Worm (Caenorhabditis elegans): ENCODE results near the gene fbxa-172.

Gene fbxa-172

DNA sequence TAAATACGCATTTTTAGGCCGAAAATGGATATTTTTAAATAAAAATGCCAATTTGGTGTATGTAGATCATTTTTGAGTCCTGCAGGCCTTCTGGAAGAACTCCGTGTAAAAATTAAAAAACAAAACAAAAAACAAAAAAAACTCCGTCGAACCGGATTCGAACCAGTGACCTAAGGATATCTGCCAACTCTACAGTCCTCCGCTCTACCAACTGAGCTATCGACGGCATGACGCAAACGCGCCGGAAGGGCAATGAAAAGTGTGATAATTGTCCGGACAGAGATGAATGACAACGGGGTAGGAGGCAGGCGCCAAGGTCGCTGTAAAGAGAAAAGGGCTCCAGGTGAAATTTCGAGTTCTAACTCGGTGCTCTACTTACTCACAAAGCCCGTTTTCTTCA lies 16.7 kb upstream of the fbxa-172 start:
- TF ChIP-seq unc-62 (GFP tag; optimal IDR thresholded peaks at IDR 0.05): no peak
- no peak for TF ChIP-seq ekl-4 (GFP tag; IDR thresholded peaks at IDR 0.05)
- TF ChIP-seq F52B5.7 (tag; optimal IDR thresholded peaks at IDR 0.05): no peak
- TF ChIP-seq him-1 (tag; optimal IDR thresholded peaks at IDR 0.05): peak; percentile 36
- TF ChIP-seq ztf-6 (GFP tag; IDR thresholded peaks at IDR 0.05): no peak
- TF ChIP-seq athp-1 (tag; optimal IDR thresholded peaks at IDR 0.05): no peak
- no peak for TF ChIP-seq F55B11.4 (tag; optimal IDR thresholded peaks at IDR 0.05; ENCODE audit: borderline replicate concordance, insufficient read depth)
- TF ChIP-seq tbp1 (GFP tag; optimal IDR thresholded peaks at IDR 0.05): peak; percentile 90
- no peak for TF ChIP-seq hlh-12 (tag; optimal IDR thresholded peaks at IDR 0.05)
- 0 out of 2 replicates have a peak, but pooled peaks have one; percentile 20 for TF ChIP-seq hmg-20 (GFP tag; IDR thresholded peaks at IDR 0.05)
- TF ChIP-seq lin-35 (GFP tag; optimal IDR thresholded peaks at IDR 0.05): no peak
- no peak for TF ChIP-seq atf-7 (tag; optimal IDR thresholded peaks at IDR 0.05)
- peak; percentile 80 for TF ChIP-seq B0261.1 (tag; optimal IDR thresholded peaks at IDR 0.05)
- no peak for TF ChIP-seq hlh-26 (GFP tag; conservative IDR thresholded peaks at IDR 0.05)
- TF ChIP-seq aptf-2 (GFP tag; conservative IDR thresholded peaks at IDR 0.05): 0 out of 2 replicates have a peak, but pooled peaks have one; percentile 22
- TF ChIP-seq rec-8 (tag; optimal IDR thresholded peaks at IDR 0.05): peak; percentile 22 to 35
- peak; percentile 69 for TF ChIP-seq lin-26 (GFP tag; IDR thresholded peaks at IDR 0.05)
- TF ChIP-seq repo-1 (tag; optimal IDR thresholded peaks at IDR 0.05): no peak
- TF ChIP-seq pbrm-1 (GFP tag; IDR thresholded peaks at IDR 0.05): peak; percentile 56; the same call in 1 of the 2 replicates
- TF ChIP-seq D2030.7 (GFP tag; IDR thresholded peaks at IDR 0.05): 0 out of 2 replicates have a peak, but pooled peaks have one; percentile 18
- TF ChIP-seq rpc-1 (optimal IDR thresholded peaks at IDR 0.05): peak; percentile 63
- TF ChIP-seq rpc-1 (tag; optimal IDR thresholded peaks at IDR 0.05): peak; percentile 82
- TF ChIP-seq attf-6 (GFP tag; IDR thresholded peaks at IDR 0.05): peak; percentile 78
- 0 out of 2 replicates have a peak, but pooled peaks have one; percentile 67 for TF ChIP-seq nhr-120 (GFP tag; IDR thresholded peaks at IDR 0.05)
- peak; percentile 68 for TF ChIP-seq die-1 (tag; optimal IDR thresholded peaks at IDR 0.05)
- no peak for TF ChIP-seq snpc-1.1 (tag; optimal IDR thresholded peaks at IDR 0.05; ENCODE audit: insufficient read depth)
- TF ChIP-seq tbx-9 (tag; optimal IDR thresholded peaks at IDR 0.05; ENCODE audit: borderline replicate concordance): no peak
- no peak for TF ChIP-seq K12H6.12 (tag; optimal IDR thresholded peaks at IDR 0.05)
- no peak for TF ChIP-seq hsf-1 (GFP tag; IDR thresholded peaks at IDR 0.05)
- no peak for TF ChIP-seq C06A6.2 (GFP tag; conservative IDR thresholded peaks at IDR 0.05)
- peak; percentile 55 for TF ChIP-seq hmg-1.2 (GFP tag; IDR thresholded peaks at IDR 0.05)
- TF ChIP-seq ztf-18 (tag; optimal IDR thresholded peaks at IDR 0.05): no peak
- TF ChIP-seq zfh-2 (GFP tag; conservative IDR thresholded peaks at IDR 0.05): no peak
- TF ChIP-seq ztf-25 (GFP tag; IDR thresholded peaks at IDR 0.05): 0 out of 2 replicates have a peak, but pooled peaks have one; percentile 57
- TF ChIP-seq ceh-91 (GFP tag; IDR thresholded peaks at IDR 0.05): no peak
- TF ChIP-seq snpc-4 (GFP tag; optimal IDR thresholded peaks at IDR 0.05): no peak
- TF ChIP-seq snpc-4 (tag; optimal IDR thresholded peaks at IDR 0.05): peak in 2 of 4 experiments; percentile 45 to 75
- TF ChIP-seq nhr-90 (tag; optimal IDR thresholded peaks at IDR 0.05): peak; percentile 20
- peak; percentile 43; the same call in 1 of the 2 replicates for TF ChIP-seq dox-1 (GFP tag; IDR thresholded peaks at IDR 0.05)

DNA sequence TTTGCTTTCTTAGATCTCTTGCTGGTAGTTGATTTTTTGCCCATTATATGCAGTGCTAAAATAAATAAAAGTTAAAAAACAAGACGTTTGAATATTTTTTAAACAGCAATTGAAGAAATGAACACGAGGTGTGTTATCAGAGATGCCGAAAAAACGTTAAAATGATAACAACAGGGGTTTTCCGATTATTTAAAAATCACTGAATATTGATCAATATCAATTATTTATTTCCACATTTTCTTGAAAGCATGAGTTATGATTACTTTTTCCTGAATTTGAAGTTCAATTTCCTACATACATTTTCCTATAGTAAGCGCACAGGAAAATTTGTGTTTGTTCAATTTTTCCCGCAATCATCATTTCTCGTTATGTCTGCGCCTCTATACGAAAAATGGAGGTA lies 12.1 kb upstream of the fbxa-172 start:
- TF ChIP-seq unc-130 (GFP tag; optimal IDR thresholded peaks at IDR 0.05): no peak
- peak; percentile 57 for TF ChIP-seq nhr-80 (tag; optimal IDR thresholded peaks at IDR 0.05)
